Worm (Caenorhabditis elegans) whole organism, L2 larva: Measurements from ENCODE around the gene F08D12.3.

ENCODE experiments used
- C34F6.9 ChIP-seq: fragments of 150-350 bp; optimal IDR thresholded peaks from 2 replicates; lab custom pipeline; 2014; ENCODE audit warnings: missing biosample characterization, missing genetic modification characterization
- F13H6.1 ChIP-seq: sonication (generic microtip); optimal IDR thresholded peaks from 2 replicates; lab custom pipeline; 2016; ENCODE audit warnings: missing genetic modification characterization, missing compliant biosample characterization
- R02D3.7 ChIP-seq: fragments of 150-350 bp; optimal IDR thresholded peaks from 2 replicates; lab custom pipeline; 2014; ENCODE audit warnings: missing biosample characterization, missing genetic modification characterization
- alr-1 ChIP-seq: fragments of 150-350 bp; optimal IDR thresholded peaks from 2 replicates; lab custom pipeline; 2014; ENCODE audit warnings: missing biosample characterization, missing genetic modification characterization
- aly-2 ChIP-seq: fragments of 150-350 bp; optimal IDR thresholded peaks from 2 replicates; lab custom pipeline; 2014; ENCODE audit warnings: missing biosample characterization, missing genetic modification characterization
- ama-1 ChIP-seq: fragments of 150-350 bp; optimal IDR thresholded peaks from 2 replicates; lab custom pipeline; 2018; ENCODE audit warnings: inconsistent platforms
- blmp-1 ChIP-seq: sonication (generic microtip); optimal IDR thresholded peaks from 2 replicates; lab custom pipeline; 2017; ENCODE audit warnings: missing genetic modification characterization, mild to moderate bottlenecking, missing compliant biosample characterization, antibody characterized with exemption, moderate library complexity; ENCODE audit not compliant: insufficient read depth
- ceh-82 ChIP-seq: fragments of 150-350 bp; optimal IDR thresholded peaks from 2 replicates; lab custom pipeline; 2014; ENCODE audit warnings: missing biosample characterization, missing genetic modification characterization
- crh-2 ChIP-seq: sonication (generic microtip); optimal IDR thresholded peaks from 2 replicates; lab custom pipeline; 2017; ENCODE audit warnings: missing biosample characterization, missing genetic modification characterization
- dmd-4 ChIP-seq: sonication (generic microtip); optimal IDR thresholded peaks from 2 replicates; lab custom pipeline; 2017; ENCODE audit warnings: missing biosample characterization, missing genetic modification characterization
- egl-27 ChIP-seq: sonication (generic microtip); optimal IDR thresholded peaks from 3 replicates; lab custom pipeline; 2017; ENCODE audit warnings: missing biosample characterization, missing genetic modification reagents, missing genetic modification characterization
- elt-1 ChIP-seq: fragments of 150-350 bp; optimal IDR thresholded peaks from 2 replicates; lab custom pipeline; 2014; ENCODE audit warnings: missing biosample characterization, missing genetic modification characterization
- elt-3 ChIP-seq: sonication (generic microtip); optimal IDR thresholded peaks from 2 replicates; lab custom pipeline; 2017; ENCODE audit warnings: missing biosample characterization, missing genetic modification characterization
- fos-1 ChIP-seq: fragments of 150-350 bp; optimal IDR thresholded peaks from 2 replicates; lab custom pipeline; 2014; ENCODE audit warnings: missing biosample characterization, missing genetic modification characterization
- gmeb-1 ChIP-seq: fragments of 150-350 bp; optimal IDR thresholded peaks from 2 replicates; lab custom pipeline; 2014; ENCODE audit warnings: missing biosample characterization, missing genetic modification characterization
- lin-11 ChIP-seq: fragments of 150-350 bp; sonication (generic microtip); optimal IDR thresholded peaks from 2 replicates; lab custom pipeline; 2014; ENCODE audit warnings: missing biosample characterization, missing genetic modification characterization, inconsistent platforms, mixed read lengths
- lsy-2 ChIP-seq, 2 experiments: fragments of 150-350 bp in 1 of 2; sonication (generic microtip) in 1 of 2; optimal IDR thresholded peaks; 2 replicates each; lab custom pipeline; 2014 to 2017; ENCODE audit warnings: missing biosample characterization in 2 of 2, missing genetic modification characterization in 2 of 2
- mbf-1 ChIP-seq: sonication (generic microtip); optimal IDR thresholded peaks from 2 replicates; lab custom pipeline; 2017; ENCODE audit warnings: missing biosample characterization, missing genetic modification characterization
- mdl-1 ChIP-seq, 2 experiments: fragments of 150-350 bp in 1 of 2; sonication (generic microtip) in 1 of 2; optimal IDR thresholded peaks; 2 replicates each; lab custom pipeline; 2017; ENCODE audit warnings: missing biosample characterization in 2 of 2, missing genetic modification characterization in 2 of 2
- nhr-11 ChIP-seq: fragments of 150-350 bp; optimal IDR thresholded peaks from 2 replicates; lab custom pipeline; 2014; ENCODE audit warnings: missing biosample characterization, missing genetic modification characterization
- nhr-12 ChIP-seq: fragments of 150-350 bp; optimal IDR thresholded peaks from 2 replicates; lab custom pipeline; 2014; ENCODE audit warnings: missing biosample characterization, missing genetic modification characterization
- nhr-129 ChIP-seq: fragments of 150-350 bp; optimal IDR thresholded peaks from 2 replicates; lab custom pipeline; 2014; ENCODE audit warnings: missing biosample characterization, missing genetic modification characterization
- nhr-21 ChIP-seq: fragments of 150-350 bp; optimal IDR thresholded peaks from 2 replicates; lab custom pipeline; 2014; ENCODE audit warnings: missing biosample characterization, missing genetic modification characterization
- nhr-23 ChIP-seq: fragments of 150-350 bp; optimal IDR thresholded peaks from 2 replicates; lab custom pipeline; 2014; ENCODE audit warnings: missing biosample characterization, missing genetic modification reagents, missing genetic modification characterization
- nhr-237 ChIP-seq: fragments of 150-350 bp; optimal IDR thresholded peaks from 2 replicates; lab custom pipeline; 2014; ENCODE audit warnings: missing biosample characterization, missing genetic modification characterization
- nhr-25 ChIP-seq: fragments of 150-350 bp; sonication (generic microtip); optimal IDR thresholded peaks from 3 replicates; lab custom pipeline; 2014; ENCODE audit warnings: missing biosample characterization, missing genetic modification characterization
- nhr-6 ChIP-seq: fragments of 150-350 bp; optimal IDR thresholded peaks from 2 replicates; lab custom pipeline; 2014; ENCODE audit warnings: missing biosample characterization, missing genetic modification characterization
- peb-1 ChIP-seq: fragments of 150-350 bp; optimal IDR thresholded peaks from 2 replicates; lab custom pipeline; 2014; ENCODE audit warnings: missing biosample characterization, missing genetic modification characterization
- sem-4 ChIP-seq: fragments of 150-350 bp; optimal IDR thresholded peaks from 2 replicates; lab custom pipeline; 2014; ENCODE audit warnings: missing biosample characterization, missing genetic modification reagents, missing genetic modification characterization
- sma-3 ChIP-seq: sonication (generic microtip); optimal IDR thresholded peaks from 2 replicates; lab custom pipeline; 2016; ENCODE audit warnings: missing genetic modification reagents, missing genetic modification characterization, missing compliant biosample characterization
- sma-9 ChIP-seq, 2 experiments: fragments of 150-350 bp in 1 of 2; sonication (generic microtip) in 1 of 2; optimal IDR thresholded peaks; 2 replicates each; lab custom pipeline; 2014 to 2016; ENCODE audit warnings: missing genetic modification characterization in 2 of 2, mild to moderate bottlenecking in 1 of 2, missing biosample characterization in 1 of 2, missing compliant biosample characterization in 1 of 2, missing genetic modification reagents in 1 of 2, moderate library complexity in 1 of 2
- snpc-4 ChIP-seq: fragments of 150-350 bp; optimal IDR thresholded peaks from 2 replicates; lab custom pipeline; 2014; ENCODE audit warnings: missing biosample characterization, missing genetic modification characterization
- unc-39 ChIP-seq: fragments of 150-350 bp; optimal IDR thresholded peaks from 2 replicates; lab custom pipeline; 2014; ENCODE audit warnings: missing biosample characterization, missing genetic modification characterization
- unc-55 ChIP-seq: fragments of 150-350 bp; sonication (generic microtip); optimal IDR thresholded peaks from 3 replicates; lab custom pipeline; 2014; ENCODE audit warnings: missing biosample characterization, missing genetic modification reagents, missing genetic modification characterization
- unc-62 ChIP-seq: fragments of 150-350 bp; optimal IDR thresholded peaks from 2 replicates; lab custom pipeline; 2014; ENCODE audit warnings: missing biosample characterization, missing genetic modification reagents, missing genetic modification characterization
- zag-1 ChIP-seq: fragments of 150-350 bp; optimal IDR thresholded peaks from 2 replicates; lab custom pipeline; 2014; ENCODE audit warnings: missing biosample characterization, missing genetic modification characterization
- ztf-1 ChIP-seq: fragments of 200-800 bp; sonication (Bioruptor generic); conservative IDR thresholded peaks from 2 replicates; pipeline ENCODE4 v1.3.6; 2022; ENCODE audit warnings: missing genetic modification characterization, missing compliant biosample characterization
- ztf-11 ChIP-seq: sonication (generic microtip); optimal IDR thresholded peaks from 2 replicates; lab custom pipeline; 2017; ENCODE audit warnings: missing biosample characterization, missing genetic modification characterization
- ztf-4 ChIP-seq: fragments of 150-350 bp; optimal IDR thresholded peaks from 2 replicates; lab custom pipeline; 2014; ENCODE audit warnings: missing biosample characterization, missing genetic modification characterization

F08D12.3 gene

DNA sequence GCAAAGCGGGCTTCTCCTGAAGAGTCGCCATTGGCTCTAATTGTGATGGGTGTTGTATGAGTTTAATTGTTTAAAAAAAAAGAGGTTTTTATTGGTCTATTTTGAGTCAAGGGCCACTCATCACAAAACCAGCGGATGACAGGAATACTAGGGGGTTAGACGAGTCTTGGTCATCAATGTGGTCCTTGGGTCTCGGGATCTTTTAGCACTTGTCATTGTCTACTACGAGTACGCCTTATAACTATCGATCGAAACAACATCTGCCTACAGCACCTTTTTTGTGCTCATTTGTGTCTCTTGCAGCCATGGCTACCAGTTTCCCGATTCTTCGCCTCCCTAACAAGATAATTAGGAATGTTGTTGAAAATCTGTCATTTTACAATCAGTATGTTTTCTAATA, 14.7 kb upstream of the F08D12.3 start, which contains the start of gene fbxb-108:
fbxb-108 (plus strand) TSS at position 301 of the 400 bp plus-strand sequence.
- TF ChIP-seq peb-1 (tag; lab: Kevin White, UChicago) (no peak), nhr-12 (tag; lab: Kevin White, UChicago) (no peak), F13H6.1 (no peak), sem-4 (no peak), sma-9 (GFP tag; optimal IDR thresholded peaks at IDR 0.05; lab: Kevin White, UChicago) (no peak), sma-9 (tag; optimal IDR thresholded peaks at IDR 0.05; lab: Kevin White, UChicago) (no peak), elt-1 (tag; lab: Kevin White, UChicago) (no peak), unc-55 (GFP tag; lab: Kevin White, UChicago) (no peak), ztf-4 (tag; lab: Kevin White, UChicago) (no peak), lsy-2 (tag; optimal IDR thresholded peaks at IDR 0.05; lab: Kevin White, UChicago) (no peak), ama-1 (lab: Kevin White, UChicago) (no peak), ceh-82 (no peak), mbf-1 (no peak)

DNA sequence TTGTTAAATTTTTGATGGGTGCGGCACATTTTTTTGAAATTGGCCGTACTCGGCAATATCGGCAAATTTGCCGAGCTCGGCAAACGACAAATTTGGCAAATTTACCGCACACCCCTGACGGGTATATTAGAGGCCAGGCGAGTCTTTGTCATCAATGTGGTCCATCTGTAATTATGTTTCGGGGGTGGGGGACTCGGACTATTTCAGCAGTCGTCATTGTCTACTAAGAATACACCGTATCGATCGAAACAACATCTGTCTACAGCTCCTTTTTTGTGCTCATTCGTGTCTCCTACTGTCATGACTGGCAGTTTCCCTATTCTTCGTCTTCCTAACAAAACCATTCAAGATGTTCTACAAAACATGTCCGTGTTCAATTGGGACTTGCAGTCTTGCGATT, 13.0 kb upstream of the F08D12.3 start, which contains the start of gene F08D12.15:
F08D12.15 (plus strand) TSS at position 301 of the 400 bp plus-strand sequence.
- TF ChIP-seq dmd-4, result no peak
- TF ChIP-seq aly-2, result no peak

DNA sequence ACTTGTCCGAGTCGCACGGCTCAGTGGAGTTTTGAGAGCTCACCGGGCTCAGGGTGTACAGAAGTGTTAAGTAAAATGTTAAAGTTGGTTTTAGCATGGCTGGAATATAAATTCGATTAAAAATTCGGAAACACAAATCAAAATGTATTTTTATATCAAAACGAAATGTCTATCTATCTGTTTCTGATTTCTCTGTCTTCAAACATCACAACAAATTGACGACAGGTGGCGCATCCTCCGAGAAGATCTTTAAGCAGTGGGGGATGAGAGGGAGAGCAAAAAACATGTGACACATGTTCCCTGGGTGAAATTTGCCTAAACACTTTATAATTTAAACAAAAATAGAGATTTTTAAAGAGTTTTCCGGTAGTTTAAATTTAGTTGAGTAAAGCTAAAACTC, 10.3 kb upstream of the F08D12.3 start, which contains the start of gene F08D12.7:
F08D12.7 (minus strand) TSS at position 101 of the 400 bp plus-strand sequence.
- TF ChIP-seq sma-3 (GFP tag; lab: Kevin White, UChicago) (no peak), unc-39 (tag; lab: Kevin White, UChicago) (no peak), nhr-23 (tag; lab: Kevin White, UChicago) (no peak)

DNA sequence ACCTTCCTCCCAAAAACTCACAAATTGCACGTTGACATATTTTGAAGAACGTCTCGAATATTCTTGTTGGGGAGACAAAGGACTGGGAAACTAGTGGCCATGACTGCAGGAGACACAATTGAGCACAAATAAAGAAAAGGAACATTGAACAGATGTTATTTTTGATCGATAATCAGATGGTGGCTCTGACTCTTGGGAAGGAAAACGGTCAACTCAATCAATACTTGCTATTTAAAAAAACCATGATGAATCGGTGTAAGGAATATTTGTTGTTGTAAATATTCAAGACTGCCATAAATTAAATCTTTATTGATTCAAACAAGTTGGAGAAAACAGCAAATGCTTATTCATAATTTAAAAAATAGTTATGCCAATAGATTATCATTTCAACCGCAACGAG, 8.6 kb upstream of the F08D12.3 start, which contains the start of gene fbxb-105:
fbxb-105 (minus strand) TSS at position 101 of the 400 bp plus-strand sequence.
- TF ChIP-seq elt-3 (tag; lab: Kevin White, UChicago), result no peak
- TF ChIP-seq crh-2 (tag; lab: Kevin White, UChicago), result no peak
- no peak for TF ChIP-seq nhr-129
- TF ChIP-seq ztf-4 (tag; lab: Kevin White, UChicago), result no peak
- no peak for TF ChIP-seq fos-1 (tag; lab: Kevin White, UChicago)
- TF ChIP-seq nhr-6 (tag; lab: Kevin White, UChicago), result no peak
- TF ChIP-seq unc-62 (GFP tag; lab: Kevin White, UChicago), result no peak
- no peak for TF ChIP-seq mdl-1 (tag; optimal IDR thresholded peaks at IDR 0.05; lab: Kevin White, UChicago)
- TF ChIP-seq egl-27 (tag; lab: Kevin White, UChicago), result no peak
- no peak for TF ChIP-seq snpc-4 (tag; lab: Kevin White, UChicago)
- TF ChIP-seq zag-1 (tag; lab: Kevin White, UChicago), result no peak
- no peak for TF ChIP-seq blmp-1 (tag; lab: Kevin White, UChicago)
- TF ChIP-seq ztf-1 (GFP tag; lab: Robert Waterston, UW), result no peak
- no peak for TF ChIP-seq gmeb-1 (tag; lab: Kevin White, UChicago)
- TF ChIP-seq ceh-82, result no peak
- no peak for TF ChIP-seq alr-1 (tag; lab: Kevin White, UChicago)

DNA sequence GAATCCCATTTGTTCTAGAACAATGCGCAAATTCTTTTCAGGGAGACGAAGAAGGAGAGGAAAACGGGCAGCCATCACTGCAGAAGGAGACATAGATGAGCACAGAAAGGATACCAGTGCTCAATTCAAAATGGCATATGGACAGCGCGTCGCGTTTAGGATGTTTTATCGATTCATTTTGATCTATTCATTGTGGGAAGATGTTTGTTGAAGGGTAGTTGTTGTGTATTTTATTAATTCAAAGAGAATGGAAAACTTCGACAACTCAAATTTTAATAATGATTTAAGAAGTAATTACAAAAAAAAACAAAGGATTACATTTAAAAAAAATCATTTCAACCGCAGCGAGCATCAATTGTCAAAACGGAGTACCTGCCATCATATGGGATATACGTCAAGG, 7.2 kb upstream of the F08D12.3 start, which contains the start of gene sdz-10:
sdz-10 (minus strand) TSS at position 101 of the 400 bp plus-strand sequence.
- TF ChIP-seq peb-1 (tag; lab: Kevin White, UChicago) (no peak), unc-55 (GFP tag; lab: Kevin White, UChicago) (no peak), mdl-1 (tag; optimal IDR thresholded peaks at IDR 0.05; lab: Kevin White, UChicago) (no peak), ztf-11 (tag; lab: Kevin White, UChicago) (no peak), sem-4 (no peak), nhr-25 (tag; lab: Kevin White, UChicago) (no peak), lin-11 (no peak), nhr-11 (tag; lab: Kevin White, UChicago) (no peak), ceh-82 (no peak), nhr-21 (no peak), F13H6.1 (no peak), ama-1 (lab: Kevin White, UChicago) (no peak), R02D3.7 (tag; lab: Kevin White, UChicago) (no peak), egl-27 (tag; lab: Kevin White, UChicago) (no peak), nhr-237 (tag; lab: Kevin White, UChicago) (no peak), C34F6.9 (no peak)
